Worm (Caenorhabditis elegans): ENCODE results near the gene srh-199.

srh-199 gene

DNA sequence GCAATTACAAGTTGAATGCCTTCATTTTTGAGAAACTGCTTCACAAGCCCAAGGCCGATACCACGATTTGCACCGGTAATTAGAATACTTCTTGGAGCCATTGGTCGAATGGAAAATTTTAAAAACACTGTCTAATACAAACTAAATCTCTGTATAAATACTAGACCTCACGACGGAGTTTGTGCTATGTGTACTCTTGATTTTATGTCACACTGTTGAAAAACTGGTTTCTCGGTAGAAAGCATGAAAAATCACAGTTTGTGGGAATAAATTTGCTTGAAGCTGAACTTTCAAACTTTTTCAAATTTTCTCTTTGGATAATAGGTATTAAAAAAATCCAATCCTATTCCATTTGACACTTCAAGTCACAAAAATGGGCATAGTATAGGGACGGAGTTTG lies 4.2 kb upstream of the srh-199 start, which contains the start of gene ZK697.14:
ZK697.14 (minus strand) TSS at position 101 of the 400 bp plus-strand sequence.
- no peak for TF ChIP-seq mxl-1 (tag; optimal IDR thresholded peaks at IDR 0.05)
- TF ChIP-seq tlf-1 (GFP tag; optimal IDR thresholded peaks at IDR 0.05), result no peak
- TF ChIP-seq aptf-3 (GFP tag; IDR thresholded peaks at IDR 0.05), result no peak
- TF ChIP-seq madf-3 (GFP tag; IDR thresholded peaks at IDR 0.05), result no peak
- no peak for TF ChIP-seq rec-8 (tag; optimal IDR thresholded peaks at IDR 0.05)
- no peak for TF ChIP-seq nhr-80 (tag; optimal IDR thresholded peaks at IDR 0.05)
- no peak for TF ChIP-seq ztf-18 (tag; optimal IDR thresholded peaks at IDR 0.05)
- TF ChIP-seq nhr-27 (tag; optimal IDR thresholded peaks at IDR 0.05), result no peak
- no peak for TF ChIP-seq ccch-3 (GFP tag; optimal IDR thresholded peaks at IDR 0.05)
- TF ChIP-seq B0336.3 (GFP tag; IDR thresholded peaks at IDR 0.05), result no peak
- no peak for TF ChIP-seq ceh-40 (GFP tag; IDR thresholded peaks at IDR 0.05)
- TF ChIP-seq mel-28 (tag; optimal IDR thresholded peaks at IDR 0.05; ENCODE audit: borderline replicate concordance), result no peak
- no peak for TF ChIP-seq attf-5 (GFP tag; optimal IDR thresholded peaks at IDR 0.05)
- no peak for TF ChIP-seq ceh-91 (GFP tag; IDR thresholded peaks at IDR 0.05)
- no peak for TF ChIP-seq F57C9.4 (tag; optimal IDR thresholded peaks at IDR 0.05)
- TF ChIP-seq tbp1 (GFP tag; optimal IDR thresholded peaks at IDR 0.05), result no peak

DNA sequence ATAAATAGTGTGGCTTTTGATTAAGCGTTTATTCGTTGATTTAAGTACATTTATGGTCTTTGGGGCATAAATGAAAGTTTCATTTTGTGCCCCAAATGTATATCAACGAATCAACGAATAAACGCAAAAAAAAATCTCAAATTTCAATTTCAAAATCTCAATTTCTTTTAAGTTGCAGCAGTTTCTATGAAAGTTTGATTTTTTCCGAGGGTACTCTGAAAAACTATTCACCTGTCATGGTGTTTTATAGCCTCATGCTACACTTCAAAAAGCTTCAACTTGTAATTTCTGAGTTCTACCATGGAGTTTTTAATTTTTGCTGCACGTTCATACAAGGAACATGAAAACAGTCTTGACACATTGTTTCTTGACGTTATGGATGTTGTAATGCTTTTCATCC lies 1.1 kb upstream of the srh-199 start, which contains the start of gene ZK697.1:
ZK697.1 (plus strand) TSS at position 301 of the 400 bp plus-strand sequence.
- TF ChIP-seq chd-7 (tag; optimal IDR thresholded peaks at IDR 0.05), result no peak
- TF ChIP-seq mel-28 (tag; optimal IDR thresholded peaks at IDR 0.05; ENCODE audit: borderline replicate concordance), result no peak
- TF ChIP-seq hrde-1 (tag; optimal IDR thresholded peaks at IDR 0.05; ENCODE audit: borderline replicate concordance), result no peak
- TF ChIP-seq Y79H2A.3 (GFP tag; conservative IDR thresholded peaks at IDR 0.05), result no peak
- no peak for TF ChIP-seq madf-8 (GFP tag; conservative IDR thresholded peaks at IDR 0.05)

DNA sequence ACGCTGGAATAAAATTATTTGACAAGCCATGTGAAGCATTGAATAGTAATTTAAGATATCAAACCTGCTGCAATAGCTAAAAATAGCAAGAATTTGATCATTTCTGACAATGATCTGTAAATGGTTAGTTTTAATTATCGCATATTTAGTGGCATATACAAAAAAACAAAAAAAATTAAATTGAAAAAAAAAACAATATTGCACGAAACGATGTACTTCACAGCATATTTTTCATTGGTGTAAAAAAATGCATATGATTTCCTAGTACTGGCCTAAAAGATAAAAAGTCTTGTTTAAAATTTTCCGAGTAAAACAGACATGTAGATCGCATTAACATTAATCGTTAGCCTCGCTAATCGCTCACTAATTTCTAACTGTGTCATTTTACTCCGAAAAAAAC lies 2.3 kb downstream of the srh-199 start, which contains the start of gene ZK697.8:
ZK697.8 (minus strand) TSS at position 101 of the 400 bp plus-strand sequence.
- TF ChIP-seq mes-4 (tag; optimal IDR thresholded peaks at IDR 0.05), result no peak
- no peak for TF ChIP-seq F22D6.2 (tag; optimal IDR thresholded peaks at IDR 0.05)
- no peak for TF ChIP-seq F57C9.4 (tag; optimal IDR thresholded peaks at IDR 0.05)
- TF ChIP-seq F10E7.11 (tag; optimal IDR thresholded peaks at IDR 0.05), result no peak
- TF ChIP-seq somi-1 (GFP tag; optimal IDR thresholded peaks at IDR 0.05), result no peak
- no peak for TF ChIP-seq F57A8.1 (GFP tag; optimal IDR thresholded peaks at IDR 0.05)
- TF ChIP-seq ama-1 (optimal IDR thresholded peaks at IDR 0.05), result no peak
- no peak for TF ChIP-seq ama-1 (GFP tag; optimal IDR thresholded peaks at IDR 0.05)
- no peak for TF ChIP-seq hrde-1 (tag; optimal IDR thresholded peaks at IDR 0.05; ENCODE audit: borderline replicate concordance)
- TF ChIP-seq dox-1 (GFP tag; IDR thresholded peaks at IDR 0.05), result no peak
- no peak for TF ChIP-seq Y67H2A.10 (GFP tag; conservative IDR thresholded peaks at IDR 0.05)

DNA sequence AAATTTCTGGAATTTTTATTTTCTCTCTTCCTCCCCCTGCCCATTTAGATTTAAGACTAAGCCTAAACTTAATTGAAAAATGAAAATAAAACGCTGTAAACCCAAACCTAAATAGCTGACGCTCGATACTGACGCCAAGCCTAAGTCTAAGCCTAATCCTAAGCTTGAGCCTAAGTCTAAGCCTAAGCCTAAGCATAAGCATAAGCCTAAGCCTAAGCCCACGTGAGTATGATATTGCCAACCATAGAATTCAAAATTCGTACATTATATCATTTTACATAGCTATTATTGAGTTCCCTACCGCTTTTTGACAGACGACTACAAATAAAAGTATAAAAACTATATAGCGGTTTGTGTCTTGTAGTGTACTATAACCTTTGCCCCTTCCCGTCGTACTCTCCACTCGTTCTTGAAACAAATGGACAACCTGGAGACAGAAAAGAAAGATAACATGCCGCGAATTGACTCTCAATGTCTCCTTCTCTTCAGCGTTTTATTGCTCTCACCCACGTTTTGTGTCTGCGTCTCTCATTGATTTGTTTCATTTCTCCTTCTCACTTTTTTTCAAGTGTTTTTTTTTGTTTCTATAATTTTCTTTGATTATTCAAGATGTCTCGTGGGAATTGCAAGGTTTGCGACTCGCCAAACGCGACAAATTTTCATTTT lies 8.0 kb downstream of the srh-199 start, which contains the start of gene nhr-256:
nhr-256 (plus strand) TSS at position 567 of the 666 bp plus-strand sequence.
- TF ChIP-seq ceh-91 (GFP tag; IDR thresholded peaks at IDR 0.05), result no peak
- TF ChIP-seq tlf-1 (GFP tag; optimal IDR thresholded peaks at IDR 0.05), result no peak
- no peak for TF ChIP-seq F49E8.2 (tag; optimal IDR thresholded peaks at IDR 0.05; ENCODE audit: insufficient read depth)
- no peak for TF ChIP-seq ztf-25 (GFP tag; IDR thresholded peaks at IDR 0.05)
- no peak for TF ChIP-seq ccch-3 (GFP tag; optimal IDR thresholded peaks at IDR 0.05)
- TF ChIP-seq K11D2.4 (GFP tag; IDR thresholded peaks at IDR 0.05), result 0 out of 2 replicates have a peak, but pooled peaks have one; percentile 36
- no peak for TF ChIP-seq gei-17 (GFP tag; optimal IDR thresholded peaks at IDR 0.05)
- TF ChIP-seq snpc-4 (GFP tag; optimal IDR thresholded peaks at IDR 0.05), result no peak
- peak in 1 of 4 experiments; percentile 19 for TF ChIP-seq snpc-4 (tag; optimal IDR thresholded peaks at IDR 0.05)
- TF ChIP-seq egl-44 (GFP tag; IDR thresholded peaks at IDR 0.05), result no peak
- no peak for TF ChIP-seq pha-4 (tag; optimal IDR thresholded peaks at IDR 0.05)
- no peak for TF ChIP-seq fkh-3 (tag; optimal IDR thresholded peaks at IDR 0.05)
- TF ChIP-seq lir-1 (GFP tag; conservative IDR thresholded peaks at IDR 0.05), result no peak
- TF ChIP-seq nhr-80 (tag; optimal IDR thresholded peaks at IDR 0.05), result peak; percentile 76
- peak; percentile 26 for TF ChIP-seq ztf-26 (tag; optimal IDR thresholded peaks at IDR 0.05)
- TF ChIP-seq ets-4 (GFP tag; optimal IDR thresholded peaks at IDR 0.05), result no peak
- peak; percentile 4 for TF ChIP-seq F23B12.7 (tag; optimal IDR thresholded peaks at IDR 0.05; ENCODE audit: insufficient read depth)
- no peak for TF ChIP-seq snpc-3.4 (tag; optimal IDR thresholded peaks at IDR 0.05)
- no peak for TF ChIP-seq sdz-38 (tag; optimal IDR thresholded peaks at IDR 0.05)

Data from whole organism, young adult.